Worm (Caenorhabditis elegans): ENCODE data around the gene C03B1.10.

ce11 chrX:6384537-6384936 is 26.9 kb upstream of the C03B1.10 start:
- TF ChIP-seq lin-13 (tag; optimal IDR thresholded peaks at IDR 0.05) = no peak
- TF ChIP-seq snpc-4 (tag; optimal IDR thresholded peaks at IDR 0.05) = no peak
- no peak for TF ChIP-seq ztf-11 (tag; optimal IDR thresholded peaks at IDR 0.05)
- TF ChIP-seq unc-62 (GFP tag; optimal IDR thresholded peaks at IDR 0.05) = no peak
- no peak for TF ChIP-seq nhr-12 (tag; optimal IDR thresholded peaks at IDR 0.05)
- no peak for TF ChIP-seq flh-1 (GFP tag; optimal IDR thresholded peaks at IDR 0.05)
- no peak for TF ChIP-seq mep-1 (tag; optimal IDR thresholded peaks at IDR 0.05)
